Worm (Caenorhabditis elegans) whole organism, mixed stage, embryonic: ENCODE data around the gene C46C2.2.

Experiments
- blmp-1 ChIP-seq: fragments of 150-350 bp; optimal IDR thresholded peaks from 2 replicates; lab custom pipeline; 2014; ENCODE audit warnings: missing biosample characterization, missing genetic modification characterization
- ceh-83 ChIP-seq: fragments of 200-800 bp; sonication (Bioruptor generic); optimal IDR thresholded peaks from 2 replicates; lab custom pipeline; 2018; ENCODE audit warnings: mild to moderate bottlenecking, missing genetic modification characterization, missing compliant biosample characterization
- elt-1 ChIP-seq: sonication (generic microtip); optimal IDR thresholded peaks from 2 replicates; lab custom pipeline; 2017; ENCODE audit warnings: missing genetic modification characterization, mild to moderate bottlenecking, missing compliant biosample characterization, antibody characterized with exemption, moderate library complexity, borderline replicate concordance; ENCODE audit not compliant: insufficient read depth
- elt-3 ChIP-seq: fragments of 150-350 bp; optimal IDR thresholded peaks from 2 replicates; lab custom pipeline; 2014; ENCODE audit warnings: missing biosample characterization, missing genetic modification characterization
- lin-13 ChIP-seq: fragments of 150-350 bp; optimal IDR thresholded peaks from 2 replicates; lab custom pipeline; 2014; ENCODE audit warnings: missing biosample characterization, missing genetic modification characterization
- mab-5 ChIP-seq: fragments of 150-350 bp; optimal IDR thresholded peaks from 2 replicates; lab custom pipeline; 2014; ENCODE audit warnings: missing biosample characterization, missing genetic modification characterization
- mep-1 ChIP-seq: fragments of 150-350 bp; optimal IDR thresholded peaks from 2 replicates; lab custom pipeline; 2017; ENCODE audit warnings: missing biosample characterization, missing genetic modification reagents, missing genetic modification characterization, inconsistent platforms
- nhr-237 ChIP-seq: fragments of 150-350 bp; optimal IDR thresholded peaks from 2 replicates; lab custom pipeline; 2014; ENCODE audit warnings: missing biosample characterization, missing genetic modification characterization
- pha-4 ChIP-seq: fragments of 150-350 bp; optimal IDR thresholded peaks from 2 replicates; lab custom pipeline; 2018; ENCODE audit warnings: missing biosample characterization, missing genetic modification reagents, missing genetic modification characterization
- snpc-4 ChIP-seq: fragments of 150-350 bp; optimal IDR thresholded peaks from 2 replicates; lab custom pipeline; 2014; ENCODE audit warnings: missing biosample characterization, missing genetic modification characterization
- unc-120 ChIP-seq: sonication (generic microtip); optimal IDR thresholded peaks from 2 replicates; lab custom pipeline; 2017; ENCODE audit warnings: missing genetic modification characterization, missing compliant biosample characterization; ENCODE audit not compliant: poor library complexity, severe bottlenecking
- unc-39 ChIP-seq: fragments of 150-350 bp; optimal IDR thresholded peaks from 2 replicates; lab custom pipeline; 2014; ENCODE audit warnings: missing biosample characterization, missing genetic modification characterization
- ztf-11 ChIP-seq: fragments of 150-350 bp; optimal IDR thresholded peaks from 2 replicates; lab custom pipeline; 2014; ENCODE audit warnings: missing biosample characterization, missing genetic modification characterization

DNA sequence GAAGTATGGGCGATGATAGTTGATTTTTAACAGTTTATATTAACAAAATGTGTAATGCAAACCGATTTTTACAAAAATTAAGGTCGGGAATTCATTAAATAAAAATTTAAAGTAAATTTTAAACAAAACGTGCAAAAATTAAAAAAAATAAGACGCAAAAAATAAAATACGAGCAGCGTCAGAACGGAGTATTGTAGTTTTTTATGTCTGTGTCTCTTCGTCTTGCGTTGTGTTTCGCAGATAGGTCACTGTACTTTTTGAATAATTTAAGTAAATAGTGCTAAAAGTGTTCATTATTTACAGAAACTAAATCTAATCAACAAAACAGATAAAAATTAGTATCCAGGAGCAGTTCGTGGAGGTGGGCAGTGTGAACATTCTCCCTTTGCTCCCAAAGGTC lies 42.8 kb downstream of the C46C2.2 start:
- TF ChIP-seq snpc-4 (no peak), unc-120 (tag; lab: Kevin White, UChicago) (no peak), blmp-1 (tag; lab: Kevin White, UChicago) (no peak), pha-4 (tag; lab: Kevin White, UChicago) (peak; percentile 25), nhr-237 (tag; lab: Kevin White, UChicago) (peak; percentile 3), mep-1 (no peak), unc-39 (tag; lab: Kevin White, UChicago) (no peak), mab-5 (tag; lab: Kevin White, UChicago) (no peak), lin-13 (tag; lab: Kevin White, UChicago) (no peak), ztf-11 (tag; lab: Kevin White, UChicago) (no peak), ceh-83 (GFP tag; lab: Kevin White, UChicago) (no peak), elt-1 (tag; lab: Kevin White, UChicago) (no peak), elt-3 (tag; lab: Kevin White, UChicago) (no peak)
